Fruit fly (Drosophila melanogaster): ENCODE results near the gene betaGlu.
A peak's percentile ranks its signal among the peaks of the same experiment; 100 is the strongest.

- peak; percentile 52 for TF ChIP-seq CG32006 (GFP tag; optimal IDR thresholded peaks at IDR 0.05)
- TF ChIP-seq CG11902 (GFP tag; optimal IDR thresholded peaks at IDR 0.05) = no peak
- no peak for TF ChIP-seq fkh (GFP tag; optimal IDR thresholded peaks at IDR 0.05)
- TF ChIP-seq Blimp-1 (GFP tag; optimal IDR thresholded peaks at IDR 0.05) = no peak
- no peak for TF ChIP-seq Lpt (GFP tag; optimal IDR thresholded peaks at IDR 0.05)
- TF ChIP-seq CG9139 (GFP tag; optimal IDR thresholded peaks at IDR 0.05) = no peak
These were observed 47.5 kb downstream of the betaGlu start for dm6 chr3R:31724136-31724535.

Measured in whole organism, prepupa.